Fruit fly (Drosophila melanogaster): ENCODE data around the gene CG6277.

CG6277 gene

dm6 chr3R:26988412-26988981 is 34.5 kb downstream of the CG6277 start, which contains the start of gene CG31075:
TSS of gene CG31075 (minus strand) at chr3R:26988517.
- TF ChIP-seq CG15710 (tag; optimal IDR thresholded peaks at IDR 0.05) (peak; percentile 85), D1 (tag; optimal IDR thresholded peaks at IDR 0.05) (peak; percentile 84), Snoo (tag; optimal IDR thresholded peaks at IDR 0.05) (peak; percentile 82), gl (tag; optimal IDR thresholded peaks at IDR 0.05) (peak; percentile 73), EcR (GFP tag; optimal IDR thresholded peaks at IDR 0.05) (peak; percentile 60), CG14655 (GFP tag; optimal IDR thresholded peaks at IDR 0.05) (peak; percentile 86), Pif1B (GFP tag; optimal IDR thresholded peaks at IDR 0.05) (peak; percentile 90), CG32121 (GFP tag; IDR thresholded peaks at IDR 0.05) (peak; percentile 91), CG13204 (GFP tag; optimal IDR thresholded peaks at IDR 0.05) (no peak), CG17806 (tag; optimal IDR thresholded peaks at IDR 0.05) (peak; percentile 95), CG10348 (GFP tag; IDR thresholded peaks at IDR 0.05) (peak; percentile 73), Ets98B (GFP tag; IDR thresholded peaks at IDR 0.05) (peak; percentile 93), Pif1A (GFP tag; optimal IDR thresholded peaks at IDR 0.05) (peak; percentile 93), CG12605 (GFP tag; IDR thresholded peaks at IDR 0.05) (peak; percentile 98), CG4496 (GFP tag; IDR thresholded peaks at IDR 0.05) (peak; percentile 98), fd96Ca (GFP tag; IDR thresholded peaks at IDR 0.05) (peak; percentile 88), CG8301 (tag; optimal IDR thresholded peaks at IDR 0.05) (peak; percentile 88), CG34367 (tag; optimal IDR thresholded peaks at IDR 0.05) (peak; percentile 68), CG9948 (tag; optimal IDR thresholded peaks at IDR 0.05) (peak; percentile 87), CG8159 (tag; optimal IDR thresholded peaks at IDR 0.05) (peak; percentile 94), rn (GFP tag; IDR thresholded peaks at IDR 0.05) (peak; percentile 77)

- TF ChIP-seq D1 (tag; optimal IDR thresholded peaks at IDR 0.05) (no peak), CG13204 (GFP tag; optimal IDR thresholded peaks at IDR 0.05) (no peak), fd96Ca (GFP tag; IDR thresholded peaks at IDR 0.05) (no peak), Pif1B (GFP tag; optimal IDR thresholded peaks at IDR 0.05) (no peak), CG8301 (tag; optimal IDR thresholded peaks at IDR 0.05) (no peak), CG8159 (tag; optimal IDR thresholded peaks at IDR 0.05) (no peak), CG10348 (GFP tag; IDR thresholded peaks at IDR 0.05) (no peak), Ets98B (GFP tag; IDR thresholded peaks at IDR 0.05) (no peak), gl (tag; optimal IDR thresholded peaks at IDR 0.05) (no peak)
Measured at dm6 chr3R:26987455-26987854, 35.6 kb downstream of the CG6277 start.

- TF ChIP-seq Ets98B (GFP tag; IDR thresholded peaks at IDR 0.05) = no peak
- no peak for TF ChIP-seq CG8301 (tag; optimal IDR thresholded peaks at IDR 0.05)
- no peak for TF ChIP-seq rn (GFP tag; IDR thresholded peaks at IDR 0.05)
- no peak for TF ChIP-seq fd96Ca (GFP tag; IDR thresholded peaks at IDR 0.05)
- no peak for TF ChIP-seq CG15710 (tag; optimal IDR thresholded peaks at IDR 0.05)
- no peak for TF ChIP-seq CG10348 (GFP tag; IDR thresholded peaks at IDR 0.05)
- no peak for TF ChIP-seq Snoo (tag; optimal IDR thresholded peaks at IDR 0.05)
Measured at dm6 chr3R:26984437-26984836, 38.6 kb downstream of the CG6277 start.

DNA sequence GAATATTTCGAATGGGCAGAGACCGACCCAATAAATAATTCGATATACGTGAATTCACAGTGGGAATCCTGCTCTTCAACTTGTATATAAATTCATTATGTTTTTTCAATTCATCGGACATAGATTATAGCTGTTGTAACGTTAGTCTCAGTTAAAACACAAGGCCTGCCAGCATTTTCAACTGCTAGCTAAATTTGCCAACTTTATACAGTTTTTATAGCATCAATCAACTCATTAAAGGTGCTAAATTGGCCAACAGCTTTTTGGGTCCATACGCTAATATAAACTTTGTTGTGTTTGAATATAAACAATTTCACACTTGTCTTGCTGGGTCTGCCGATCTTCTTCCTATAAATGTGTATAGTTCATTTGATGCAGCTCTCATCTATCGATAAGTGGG is 40.9 kb downstream of the CG6277 start:
- no peak for TF ChIP-seq CG13204 (GFP tag; optimal IDR thresholded peaks at IDR 0.05)
- TF ChIP-seq Snoo (tag; optimal IDR thresholded peaks at IDR 0.05) = no peak
- no peak for TF ChIP-seq EcR (GFP tag; optimal IDR thresholded peaks at IDR 0.05)
- no peak for TF ChIP-seq D1 (tag; optimal IDR thresholded peaks at IDR 0.05)
- no peak for TF ChIP-seq CG15710 (tag; optimal IDR thresholded peaks at IDR 0.05)
- no peak for TF ChIP-seq Ets98B (GFP tag; IDR thresholded peaks at IDR 0.05)
- TF ChIP-seq Pif1B (GFP tag; optimal IDR thresholded peaks at IDR 0.05) = no peak
- TF ChIP-seq CG34367 (tag; optimal IDR thresholded peaks at IDR 0.05) = no peak
- TF ChIP-seq CG10348 (GFP tag; IDR thresholded peaks at IDR 0.05) = no peak
- no peak for TF ChIP-seq CG14655 (GFP tag; optimal IDR thresholded peaks at IDR 0.05)
- no peak for TF ChIP-seq Pif1A (GFP tag; optimal IDR thresholded peaks at IDR 0.05)
- TF ChIP-seq CG17806 (tag; optimal IDR thresholded peaks at IDR 0.05) = no peak
- TF ChIP-seq CG8301 (tag; optimal IDR thresholded peaks at IDR 0.05) = no peak
- TF ChIP-seq CG4496 (GFP tag; IDR thresholded peaks at IDR 0.05) = no peak
- TF ChIP-seq CG12605 (GFP tag; IDR thresholded peaks at IDR 0.05) = no peak
- no peak for TF ChIP-seq rn (GFP tag; IDR thresholded peaks at IDR 0.05)
- no peak for TF ChIP-seq CG32121 (GFP tag; IDR thresholded peaks at IDR 0.05)
- TF ChIP-seq gl (tag; optimal IDR thresholded peaks at IDR 0.05) = no peak
- no peak for TF ChIP-seq fd96Ca (GFP tag; IDR thresholded peaks at IDR 0.05)
- no peak for TF ChIP-seq CG9948 (tag; optimal IDR thresholded peaks at IDR 0.05)

- TF ChIP-seq CG13204 (GFP tag; optimal IDR thresholded peaks at IDR 0.05) (no peak), Ets98B (GFP tag; IDR thresholded peaks at IDR 0.05) (peak; percentile 30; the same call in 1 of the 2 replicates), EcR (GFP tag; optimal IDR thresholded peaks at IDR 0.05) (peak; percentile 65), Snoo (tag; optimal IDR thresholded peaks at IDR 0.05) (no peak), CG12605 (GFP tag; IDR thresholded peaks at IDR 0.05) (peak; percentile 59), CG9948 (tag; optimal IDR thresholded peaks at IDR 0.05) (no peak), CG32121 (GFP tag; IDR thresholded peaks at IDR 0.05) (0 out of 2 replicates have a peak, but pooled peaks have one; percentile 17)
Measured at dm6 chr3R:26980282-26980691, 42.7 kb downstream of the CG6277 start.

DNA sequence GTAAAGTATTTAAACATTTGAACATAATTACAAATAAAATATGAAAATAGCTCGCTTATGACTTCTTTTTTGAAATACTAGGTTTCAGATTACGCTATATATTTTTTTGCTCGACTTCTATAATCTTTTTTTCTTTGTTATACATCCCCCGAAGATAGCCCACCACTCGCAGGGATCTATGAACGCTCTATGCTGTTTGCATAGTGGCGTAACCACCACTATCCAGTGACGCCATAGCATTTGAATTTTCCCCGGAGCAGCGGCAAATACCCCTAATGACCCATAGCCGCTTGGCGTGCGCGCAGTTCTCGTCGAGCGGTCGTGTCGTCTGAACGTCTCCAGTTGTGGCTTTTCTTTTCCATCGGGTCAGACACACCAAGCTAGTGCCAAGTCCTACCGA is 44.8 kb downstream of the CG6277 start, which contains the start of the genes CG14253 and CG46313:
Gene CG14253 (plus strand): TSS at position 301 of the 400 bp plus-strand sequence.
Gene CG46313 (plus strand): TSS at position 301 of the 400 bp plus-strand sequence.
- no peak for TF ChIP-seq CG14655 (GFP tag; optimal IDR thresholded peaks at IDR 0.05)
- no peak for TF ChIP-seq CG17806 (tag; optimal IDR thresholded peaks at IDR 0.05)
- no peak for TF ChIP-seq CG32121 (GFP tag; IDR thresholded peaks at IDR 0.05)
- TF ChIP-seq CG12605 (GFP tag; IDR thresholded peaks at IDR 0.05) = no peak
- no peak for TF ChIP-seq CG8159 (tag; optimal IDR thresholded peaks at IDR 0.05)
- TF ChIP-seq gl (tag; optimal IDR thresholded peaks at IDR 0.05) = no peak
- no peak for TF ChIP-seq CG15710 (tag; optimal IDR thresholded peaks at IDR 0.05)
- no peak for TF ChIP-seq CG10348 (GFP tag; IDR thresholded peaks at IDR 0.05)
- no peak for TF ChIP-seq EcR (GFP tag; optimal IDR thresholded peaks at IDR 0.05)
- no peak for TF ChIP-seq D1 (tag; optimal IDR thresholded peaks at IDR 0.05)
- no peak for TF ChIP-seq CG8301 (tag; optimal IDR thresholded peaks at IDR 0.05)
- no peak for TF ChIP-seq Pif1A (GFP tag; optimal IDR thresholded peaks at IDR 0.05)
- no peak for TF ChIP-seq fd96Ca (GFP tag; IDR thresholded peaks at IDR 0.05)
- TF ChIP-seq rn (GFP tag; IDR thresholded peaks at IDR 0.05) = no peak
- no peak for TF ChIP-seq CG13204 (GFP tag; optimal IDR thresholded peaks at IDR 0.05)
- TF ChIP-seq Ets98B (GFP tag; IDR thresholded peaks at IDR 0.05) = no peak

Measured in whole organism, pupa.